Worm (Caenorhabditis elegans): ENCODE results near the gene F16F9.1.

DNA sequence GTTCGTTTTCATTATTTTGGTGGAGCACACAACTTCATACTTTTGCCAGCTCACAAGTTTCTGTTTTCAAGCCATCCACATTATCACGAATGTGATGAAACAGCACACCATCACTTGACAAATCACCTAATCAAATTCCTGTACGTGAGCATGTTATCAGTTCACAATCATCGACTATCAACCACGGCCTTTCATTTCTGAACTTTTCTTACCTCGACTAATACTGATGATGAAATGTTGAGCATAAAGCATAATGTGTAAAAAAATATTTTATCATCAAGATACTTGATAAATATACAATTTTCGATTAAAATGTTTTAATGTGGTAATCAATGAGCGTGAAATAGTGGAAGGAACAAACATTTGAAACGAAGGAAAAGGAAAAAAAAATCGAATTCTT is 27.3 kb downstream of the F16F9.1 start:
- TF ChIP-seq nhr-23 (tag; optimal IDR thresholded peaks at IDR 0.05) (no peak), elt-3 (tag; optimal IDR thresholded peaks at IDR 0.05) (no peak), ztf-4 (tag; optimal IDR thresholded peaks at IDR 0.05) (no peak), mdl-1 (tag; optimal IDR thresholded peaks at IDR 0.05) (peak in 1 of 2 experiments; percentile 17), skn-1 (tag; optimal IDR thresholded peaks at IDR 0.05) (peak; percentile 31), lin-13 (GFP tag; optimal IDR thresholded peaks at IDR 0.05) (no peak), alr-1 (tag; optimal IDR thresholded peaks at IDR 0.05) (no peak), nhr-25 (tag; optimal IDR thresholded peaks at IDR 0.05) (no peak), lsy-2 (tag; optimal IDR thresholded peaks at IDR 0.05) (peak in 1 of 2 experiments; percentile 11)

Measured in whole organism, L2 larva.